Fruit fly (Drosophila melanogaster) whole organism, embryonic: ENCODE data around the gene eIF4G2.

Experiments
- CG10209 ChIP-seq: fragments of 200-800 bp; sonication (Bioruptor generic); optimal IDR thresholded peaks from 3 replicates; lab custom pipeline; 2017; ENCODE audit warnings: missing biosample characterization, mild to moderate bottlenecking, missing genetic modification characterization, missing genetic modification reagents
- CG10366 ChIP-seq: fragments of 200-800 bp; sonication (Bioruptor generic); IDR thresholded peaks from 2 replicates; pipeline ENCODE4 v1.3.6; 2022; ENCODE audit warnings: missing biosample characterization, missing genetic modification characterization
- CG10462 ChIP-seq: fragments of 200-800 bp; sonication (Bioruptor generic); optimal IDR thresholded peaks from 2 replicates; lab custom pipeline; 2016; ENCODE audit warnings: missing biosample characterization, missing genetic modification characterization
- CG12071 ChIP-seq: fragments of 200-800 bp; sonication (Bioruptor generic); optimal IDR thresholded peaks from 3 replicates; lab custom pipeline; 2018; ENCODE audit warnings: missing biosample characterization, mild to moderate bottlenecking, missing genetic modification characterization
- CG12769 ChIP-seq: fragments of 200-800 bp; sonication (Bioruptor generic); optimal IDR thresholded peaks from 2 replicates; lab custom pipeline; 2019; ENCODE audit warnings: missing biosample characterization, mild to moderate bottlenecking, missing genetic modification characterization, moderate library complexity
- CG14860 ChIP-seq: fragments of 200-800 bp; sonication (Bioruptor generic); IDR thresholded peaks from 3 replicates; pipeline ENCODE4 v1.3.6; 2022; ENCODE audit warnings: missing biosample characterization, missing genetic modification characterization; ENCODE audit not compliant: partially characterized antibody
- CG15269 ChIP-seq: fragments of 200-800 bp; sonication (Bioruptor generic); optimal IDR thresholded peaks from 2 replicates; lab custom pipeline; 2018; ENCODE audit warnings: missing biosample characterization, mild to moderate bottlenecking, missing genetic modification characterization, moderate library complexity
- CG15601 ChIP-seq: fragments of 200-800 bp; sonication (Bioruptor generic); optimal IDR thresholded peaks from 3 replicates; lab custom pipeline; 2019; ENCODE audit warnings: missing biosample characterization, mild to moderate bottlenecking, missing genetic modification characterization, moderate library complexity
- CG16863 ChIP-seq: fragments of 200-800 bp; sonication (Bioruptor generic); optimal IDR thresholded peaks from 3 replicates; lab custom pipeline; 2016; ENCODE audit warnings: missing biosample characterization, missing genetic modification characterization
- CG2129 ChIP-seq: fragments of 200-800 bp; sonication (Bioruptor generic); IDR thresholded peaks from 2 replicates; pipeline ENCODE4 v1.3.6; 2022; ENCODE audit warnings: missing biosample characterization, missing genetic modification characterization; ENCODE audit not compliant: partially characterized antibody
- CG32772 ChIP-seq: fragments of 200-800 bp; sonication (Bioruptor generic); IDR thresholded peaks from 2 replicates; pipeline ENCODE4 v1.3.6; 2022; ENCODE audit warnings: missing biosample characterization, missing genetic modification characterization
- CG3407 ChIP-seq: fragments of 200-800 bp; sonication (Bioruptor generic); optimal IDR thresholded peaks from 2 replicates; lab custom pipeline; 2018; ENCODE audit warnings: missing biosample characterization, mild to moderate bottlenecking, missing genetic modification characterization
- CG34422 ChIP-seq: fragments of 200-800 bp; sonication (Bioruptor generic); IDR thresholded peaks from 3 replicates; pipeline ENCODE4 v1.3.6; 2022; ENCODE audit warnings: missing biosample characterization, missing genetic modification characterization
- CG4424 ChIP-seq: fragments of 200-800 bp; sonication (Bioruptor generic); optimal IDR thresholded peaks from 3 replicates; lab custom pipeline; 2016; ENCODE audit warnings: missing biosample characterization, missing genetic modification characterization
- CG5245 ChIP-seq: fragments of 200-800 bp; sonication (Bioruptor generic); optimal IDR thresholded peaks from 3 replicates; lab custom pipeline; 2016; ENCODE audit warnings: missing biosample characterization, missing genetic modification characterization
- CG7839 ChIP-seq: fragments of 200-800 bp; sonication (Bioruptor generic); optimal IDR thresholded peaks from 3 replicates; lab custom pipeline; 2018; ENCODE audit warnings: missing biosample characterization, mild to moderate bottlenecking, missing genetic modification characterization, moderate library complexity
- Camta ChIP-seq: fragments of 200-800 bp; sonication (Bioruptor generic); optimal IDR thresholded peaks from 2 replicates; lab custom pipeline; 2016; ENCODE audit warnings: missing biosample characterization, missing genetic modification characterization
- Doc3 ChIP-seq: fragments of 200-800 bp; sonication (Bioruptor generic); IDR thresholded peaks from 3 replicates; pipeline ENCODE4 v1.3.6; 2022; ENCODE audit warnings: missing biosample characterization, missing genetic modification characterization; ENCODE audit not compliant: partially characterized antibody
- Elba2 ChIP-seq: fragments of 200-800 bp; sonication (Bioruptor generic); optimal IDR thresholded peaks from 3 replicates; lab custom pipeline; 2016; ENCODE audit warnings: missing biosample characterization, missing genetic modification characterization
- Fer3 ChIP-seq: fragments of 200-800 bp; sonication (Bioruptor generic); optimal IDR thresholded peaks from 2 replicates; lab custom pipeline; 2018; ENCODE audit warnings: missing biosample characterization, mild to moderate bottlenecking, missing genetic modification characterization, moderate library complexity
- HLH54F ChIP-seq: fragments of 200-800 bp; sonication (Bioruptor generic); optimal IDR thresholded peaks from 3 replicates; lab custom pipeline; 2016; ENCODE audit warnings: missing biosample characterization, missing genetic modification characterization
- Kr ChIP-seq: fragments of 200-800 bp; sonication (Bioruptor generic); optimal IDR thresholded peaks from 2 replicates; lab custom pipeline; 2017; ENCODE audit warnings: missing biosample characterization, mild to moderate bottlenecking, missing genetic modification characterization
- Lim3 ChIP-seq: fragments of 200-800 bp; sonication (Bioruptor generic); IDR thresholded peaks from 2 replicates; pipeline ENCODE4 v1.3.6; 2022; ENCODE audit warnings: missing biosample characterization, missing genetic modification characterization
- MBD-R2 ChIP-seq: fragments of 200-800 bp; sonication (Bioruptor generic); IDR thresholded peaks from 2 replicates; pipeline ENCODE4 v1.3.6; 2022; ENCODE audit warnings: missing biosample characterization, missing genetic modification characterization
- Med ChIP-seq: fragments of 200-800 bp; sonication (Bioruptor generic); peaks from one replicate; lab custom pipeline; 2016; ENCODE audit warnings: missing biosample characterization, missing genetic modification characterization, mild to moderate bottlenecking, inconsistent platforms, moderate library complexity
- NfI ChIP-seq: fragments of 200-800 bp; sonication (Bioruptor generic); optimal IDR thresholded peaks from 3 replicates; lab custom pipeline; 2018; ENCODE audit warnings: missing biosample characterization, mild to moderate bottlenecking, missing genetic modification characterization, moderate library complexity
- Ptx1 ChIP-seq: fragments of 200-800 bp; sonication (Bioruptor generic); IDR thresholded peaks from 2 replicates; pipeline ENCODE4 v1.3.6; 2022; ENCODE audit warnings: missing biosample characterization, missing genetic modification characterization
- Rx ChIP-seq: fragments of 200-800 bp; sonication (Bioruptor generic); IDR thresholded peaks from 2 replicates; pipeline ENCODE4 v1.3.6; 2022; ENCODE audit warnings: missing biosample characterization, missing genetic modification characterization
- Xrp1 ChIP-seq: fragments of 200-800 bp; sonication (Bioruptor generic); IDR thresholded peaks from 2 replicates; pipeline ENCODE4 v1.3.6; 2022; ENCODE audit warnings: missing biosample characterization, missing genetic modification characterization
- ab ChIP-seq: fragments of 200-800 bp; sonication (Bioruptor generic); optimal IDR thresholded peaks from 2 replicates; lab custom pipeline; 2016; ENCODE audit warnings: missing biosample characterization, missing genetic modification characterization
- ase ChIP-seq: fragments of 200-800 bp; sonication (Bioruptor generic); IDR thresholded peaks from 3 replicates; pipeline ENCODE4 v1.3.6; 2022; ENCODE audit warnings: missing biosample characterization, missing genetic modification characterization
- bcd ChIP-seq: fragments of 200-800 bp; sonication (Bioruptor generic); optimal IDR thresholded peaks from 2 replicates; lab custom pipeline; 2017; ENCODE audit warnings: missing biosample characterization, mild to moderate bottlenecking, missing genetic modification characterization
- bigmax ChIP-seq: fragments of 200-800 bp; sonication (Bioruptor generic); optimal IDR thresholded peaks from 2 replicates; lab custom pipeline; 2018; ENCODE audit warnings: missing biosample characterization, mild to moderate bottlenecking, missing genetic modification characterization
- cad ChIP-seq: fragments of >200 bp; optimal IDR thresholded peaks from 2 replicates; lab custom pipeline; 2017; ENCODE audit warnings: missing biosample characterization, missing genetic modification characterization
- cato ChIP-seq: fragments of 200-800 bp; sonication (Bioruptor generic); optimal IDR thresholded peaks from 2 replicates; lab custom pipeline; 2016; ENCODE audit warnings: missing biosample characterization, missing genetic modification characterization, borderline replicate concordance
- chn ChIP-seq: fragments of 200-800 bp; sonication (Bioruptor generic); optimal IDR thresholded peaks from 2 replicates; lab custom pipeline; 2016; ENCODE audit warnings: missing biosample characterization, missing genetic modification characterization
- crp ChIP-seq, 2 experiments: fragments of 200-800 bp; sonication (Bioruptor generic); optimal IDR thresholded peaks; 2 replicates in 1 of 2; 3 replicates in 1 of 2; lab custom pipeline; 2017; ENCODE audit warnings: missing biosample characterization in 2 of 2, missing genetic modification characterization in 2 of 2, mild to moderate bottlenecking in 1 of 2, moderate library complexity in 1 of 2
- da ChIP-seq: fragments of 200-800 bp; sonication (Bioruptor generic); optimal IDR thresholded peaks from 2 replicates; lab custom pipeline; 2016; ENCODE audit warnings: missing biosample characterization, missing genetic modification characterization
- dimm ChIP-seq: fragments of 200-800 bp; sonication (Bioruptor generic); IDR thresholded peaks from 2 replicates; pipeline ENCODE4 v1.3.6; 2022; ENCODE audit warnings: missing biosample characterization, missing genetic modification characterization
- esg ChIP-seq: fragments of 200-800 bp; sonication (Bioruptor generic); conservative IDR thresholded peaks from 2 replicates; pipeline ENCODE4 v1.3.6; 2022; ENCODE audit warnings: missing biosample characterization, missing genetic modification characterization
- gfzf ChIP-seq: fragments of 200-800 bp; sonication (Bioruptor generic); optimal IDR thresholded peaks from 2 replicates; lab custom pipeline; 2016; ENCODE audit warnings: missing biosample characterization, mild to moderate bottlenecking, missing genetic modification characterization, moderate library complexity
- ranshi ChIP-seq: fragments of 200-800 bp; sonication (Bioruptor generic); IDR thresholded peaks from 2 replicates; pipeline ENCODE4 v1.3.6; 2022; ENCODE audit warnings: missing biosample characterization, missing genetic modification characterization
- repo ChIP-seq: fragments of 200-800 bp; sonication (Bioruptor generic); optimal IDR thresholded peaks from 2 replicates; lab custom pipeline; 2016; ENCODE audit warnings: missing biosample characterization, missing genetic modification characterization
- ro ChIP-seq: fragments of 200-800 bp; sonication (Bioruptor generic); IDR thresholded peaks from 2 replicates; pipeline ENCODE4 v1.3.6; 2022; ENCODE audit warnings: missing biosample characterization, missing genetic modification characterization
- run ChIP-seq: fragments of 200-800 bp; sonication (Bioruptor generic); optimal IDR thresholded peaks from 3 replicates; lab custom pipeline; 2018; ENCODE audit warnings: missing biosample characterization, mild to moderate bottlenecking, missing genetic modification characterization
- sd ChIP-seq: fragments of 200-800 bp; sonication (Bioruptor generic); optimal IDR thresholded peaks from 3 replicates; lab custom pipeline; 2018; ENCODE audit warnings: missing biosample characterization, mild to moderate bottlenecking, missing genetic modification characterization, moderate library complexity
- sisA ChIP-seq: fragments of 200-800 bp; sonication (Bioruptor generic); IDR thresholded peaks from 2 replicates; pipeline ENCODE4 v1.3.6; 2022; ENCODE audit warnings: missing biosample characterization, missing genetic modification characterization
- stc ChIP-seq: fragments of 200-800 bp; sonication (Bioruptor generic); IDR thresholded peaks from 2 replicates; pipeline ENCODE4 v1.3.6; 2022; ENCODE audit warnings: missing biosample characterization, missing genetic modification characterization
- sug ChIP-seq: fragments of 200-800 bp; optimal IDR thresholded peaks from 2 replicates; lab custom pipeline; 2019; ENCODE audit warnings: missing biosample characterization, mild to moderate bottlenecking, missing genetic modification characterization, moderate library complexity
- vnd ChIP-seq: fragments of 200-800 bp; sonication (Bioruptor generic); IDR thresholded peaks from 3 replicates; pipeline ENCODE4 v1.3.6; 2022; ENCODE audit warnings: missing biosample characterization, missing genetic modification characterization; ENCODE audit not compliant: partially characterized antibody
- zfh1 ChIP-seq: fragments of 200-800 bp; sonication (Bioruptor generic); IDR thresholded peaks from 3 replicates; pipeline ENCODE4 v1.3.6; 2022; ENCODE audit warnings: missing biosample characterization, missing genetic modification characterization

eIF4G2 gene

DNA sequence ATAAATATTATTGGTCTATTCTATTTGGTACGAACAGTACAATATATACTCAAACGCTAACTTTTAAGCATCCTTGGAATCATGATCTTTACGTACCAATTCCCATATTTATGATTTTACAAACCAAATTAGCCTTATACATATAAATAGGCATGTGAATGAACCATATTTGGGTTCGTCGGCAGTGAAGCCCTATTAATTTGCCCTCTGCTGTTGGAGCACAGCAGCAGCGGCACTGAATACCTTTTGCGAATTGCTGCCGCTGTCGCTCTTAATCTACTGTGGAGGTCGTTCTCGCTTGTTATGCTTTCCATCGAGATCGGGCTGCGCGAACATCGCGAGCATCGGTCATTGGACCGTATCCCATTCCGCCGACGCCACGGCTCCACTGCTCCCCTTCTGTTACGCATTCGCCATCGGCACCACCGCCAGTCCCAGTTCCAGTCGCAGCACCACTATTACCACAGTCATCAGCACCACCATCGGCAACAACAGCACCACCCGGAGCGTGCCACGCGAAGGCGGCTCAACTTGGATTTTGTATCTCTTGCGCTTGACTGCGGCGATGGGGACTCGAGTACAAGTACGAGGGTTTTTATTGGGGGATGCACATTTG lies 30.5 kb downstream of the eIF4G2 start (continued):
- TF ChIP-seq CG2129: no peak
- no peak for TF ChIP-seq Camta
- no peak for TF ChIP-seq Lim3 (GFP tag; lab: Robert Waterston, UW)
- TF ChIP-seq crp (GFP tag; optimal IDR thresholded peaks at IDR 0.05; lab: Kevin White, UChicago): no peak
- TF ChIP-seq Xrp1 (GFP tag; lab: Robert Waterston, UW): peak; percentile 4; the same call in 1 of the 2 replicates
- no peak for TF ChIP-seq repo (GFP tag; lab: Kevin White, UChicago)
- no peak for TF ChIP-seq CG34422 (GFP tag; lab: Robert Waterston, UW)
- no peak for TF ChIP-seq vnd (GFP tag; lab: Robert Waterston, UW)
- 0 out of 3 replicates have a peak, but pooled peaks have one; percentile 13 for TF ChIP-seq zfh1 (GFP tag; lab: Robert Waterston, UW)
- no peak for TF ChIP-seq gfzf (GFP tag; lab: Kevin White, UChicago)
- no peak for TF ChIP-seq Doc3 (GFP tag; lab: Robert Waterston, UW)
- no peak for TF ChIP-seq Kr (GFP tag; lab: Kevin White, UChicago)
- no peak for TF ChIP-seq CG10209 (GFP tag; lab: Kevin White, UChicago)
- TF ChIP-seq CG3407 (GFP tag; lab: Kevin White, UChicago): no peak
- no peak for TF ChIP-seq dimm (GFP tag; lab: Robert Waterston, UW)
- peak; percentile 15; the same call in 1 of the 2 replicates for TF ChIP-seq CG10366 (GFP tag; lab: Robert Waterston, UW)
- TF ChIP-seq cad (GFP tag; lab: Kevin White, UChicago): no peak
- no peak for TF ChIP-seq stc (GFP tag; lab: Robert Waterston, UW)
- TF ChIP-seq chn: no peak
- no peak for TF ChIP-seq CG16863
- TF ChIP-seq CG4424 (GFP tag; lab: Kevin White, UChicago): no peak
- TF ChIP-seq CG14860 (GFP tag; lab: Robert Waterston, UW): no peak
- 0 out of 2 replicates have a peak, but pooled peaks have one; percentile 5 for TF ChIP-seq MBD-R2 (GFP tag; lab: Robert Waterston, UW)
- no peak for TF ChIP-seq sisA
- no peak for TF ChIP-seq ranshi (GFP tag; lab: Robert Waterston, UW)
- TF ChIP-seq CG7839: peak; percentile 1
- no peak for TF ChIP-seq esg
- no peak for TF ChIP-seq ab (GFP tag; lab: Kevin White, UChicago)
- no peak for TF ChIP-seq cato (GFP tag; lab: Kevin White, UChicago)
- no peak for TF ChIP-seq CG15601 (tag; lab: Kevin White, UChicago)
- TF ChIP-seq run (tag; lab: Kevin White, UChicago): no peak
- no peak for TF ChIP-seq Elba2 (GFP tag; lab: Kevin White, UChicago)
- TF ChIP-seq CG10462 (GFP tag; lab: Kevin White, UChicago): no peak
- no peak for TF ChIP-seq sug (tag; lab: Kevin White, UChicago)
- no peak for TF ChIP-seq CG12071 (GFP tag; lab: Kevin White, UChicago)
- TF ChIP-seq CG12769: peak; percentile 55
- no peak for TF ChIP-seq sd (tag; lab: Kevin White, UChicago)
- TF ChIP-seq ro: no peak
- no peak for TF ChIP-seq ase (GFP tag; lab: Robert Waterston, UW)
- no peak for TF ChIP-seq HLH54F (GFP tag; lab: Kevin White, UChicago)
- peak; percentile 32; the same call in 1 of the 2 replicates for TF ChIP-seq Ptx1 (GFP tag; lab: Robert Waterston, UW)
- TF ChIP-seq da: no peak
- TF ChIP-seq bcd: no peak
- no peak for TF ChIP-seq NfI (GFP tag; lab: Kevin White, UChicago)
- no peak for TF ChIP-seq Fer3 (tag; lab: Kevin White, UChicago)
- TF ChIP-seq bigmax (GFP tag; lab: Kevin White, UChicago): no peak
- TF ChIP-seq Med (GFP tag; lab: Kevin White, UChicago): peak; percentile 83
- no peak for TF ChIP-seq CG5245 (GFP tag; lab: Kevin White, UChicago)
- TF ChIP-seq CG32772: 0 out of 2 replicates have a peak, but pooled peaks have one; percentile 4
- TF ChIP-seq Rx: no peak
- no peak for TF ChIP-seq CG15269 (tag; lab: Kevin White, UChicago)
